Fruit fly (Drosophila melanogaster): ENCODE measurements around the gene CG32202.

CG32202 gene

DNA sequence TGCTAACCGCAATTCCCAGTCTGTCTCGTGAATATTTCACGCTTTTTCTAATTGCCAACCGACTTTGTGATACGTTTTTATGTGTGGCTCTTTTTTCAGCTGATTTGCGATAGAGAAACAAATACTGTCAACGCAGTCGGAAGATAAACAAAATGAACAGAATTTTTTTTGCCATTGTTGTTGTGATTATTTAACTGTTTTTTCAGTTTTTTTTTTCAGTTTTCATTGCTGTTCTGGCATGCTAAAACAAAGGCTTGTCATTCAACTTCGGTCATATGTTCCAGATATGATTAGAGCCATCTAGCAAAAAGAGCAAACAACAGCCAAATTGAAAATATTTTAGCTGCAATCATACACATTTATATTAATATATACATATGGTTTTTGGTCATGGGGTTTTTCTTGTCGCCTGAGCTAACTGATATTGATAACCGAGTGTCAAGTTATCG, 49.8 kb upstream of the CG32202 start:
- TF ChIP-seq Eip93F (GFP tag; optimal IDR thresholded peaks at IDR 0.05), result peak; percentile 58
- no peak for TF ChIP-seq Hr4 (GFP tag; optimal IDR thresholded peaks at IDR 0.05)
- peak; percentile 93 for TF ChIP-seq vri (GFP tag; optimal IDR thresholded peaks at IDR 0.05)
- TF ChIP-seq fkh (GFP tag; optimal IDR thresholded peaks at IDR 0.05), result peak; percentile 64
- no peak for TF ChIP-seq CG11902 (GFP tag; optimal IDR thresholded peaks at IDR 0.05)

DNA sequence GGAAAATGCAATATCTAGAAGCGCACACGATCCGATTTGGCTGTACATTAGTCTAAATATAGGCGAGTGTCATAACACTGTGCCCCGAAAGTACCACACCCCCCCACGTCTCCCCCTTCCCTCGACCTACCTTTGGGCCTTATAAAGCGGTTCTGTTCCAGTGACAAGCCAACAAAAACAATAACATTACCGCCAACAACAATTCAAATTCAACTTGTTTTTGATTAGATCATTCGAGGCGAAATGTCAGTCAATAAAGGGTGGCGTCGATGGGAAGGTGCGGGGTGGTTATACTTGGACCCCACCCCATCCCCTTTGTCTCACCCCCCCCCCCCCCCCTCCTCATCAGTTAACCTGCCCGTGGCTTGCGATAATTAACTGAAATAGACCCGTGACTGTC, 48.9 kb upstream of the CG32202 start:
- TF ChIP-seq vri (GFP tag; optimal IDR thresholded peaks at IDR 0.05) (peak; percentile 60), fkh (GFP tag; optimal IDR thresholded peaks at IDR 0.05) (peak; percentile 75), CG31627 (GFP tag; optimal IDR thresholded peaks at IDR 0.05) (no peak), Sox102F (GFP tag; optimal IDR thresholded peaks at IDR 0.05) (no peak), CG10631 (GFP tag; optimal IDR thresholded peaks at IDR 0.05) (no peak), fd59A (GFP tag; optimal IDR thresholded peaks at IDR 0.05) (no peak), CG6276 (GFP tag; optimal IDR thresholded peaks at IDR 0.05) (no peak), Hr39 (GFP tag; optimal IDR thresholded peaks at IDR 0.05) (no peak)

DNA sequence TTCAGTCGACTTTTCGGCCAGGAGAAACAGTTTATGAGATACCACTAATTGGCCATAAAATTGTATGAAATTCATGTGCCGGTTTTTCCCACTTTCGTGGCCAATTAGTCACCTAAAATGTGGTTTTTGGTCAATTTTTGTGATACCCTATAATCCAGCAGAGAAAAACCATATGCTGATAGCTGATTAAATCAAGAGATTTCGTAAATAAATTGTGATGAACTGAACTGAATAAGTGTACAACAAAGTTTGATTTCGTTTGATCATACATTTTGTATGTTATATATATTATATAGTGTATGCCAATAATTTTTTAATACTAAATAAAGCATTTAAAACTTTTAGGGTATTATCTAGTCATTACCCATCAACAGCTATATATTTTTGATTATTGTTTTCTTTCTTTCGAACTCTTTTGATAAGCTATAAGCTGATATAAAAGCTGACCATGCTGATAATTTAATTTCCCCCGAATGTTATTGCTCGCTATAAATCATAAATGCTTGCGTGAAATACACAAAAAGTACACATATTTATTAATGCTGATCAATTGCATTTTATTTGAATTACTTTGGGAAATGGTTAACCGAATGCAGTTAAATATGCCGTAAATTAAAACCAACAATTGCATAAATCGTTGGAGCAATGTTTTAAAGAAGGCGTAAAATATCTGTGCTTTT, 47.1 kb upstream of the CG32202 start:
- no peak for TF ChIP-seq Hr4 (GFP tag; optimal IDR thresholded peaks at IDR 0.05)
- TF ChIP-seq CG15336 (GFP tag; IDR thresholded peaks at IDR 0.05), result no peak
- peak; percentile 29 for TF ChIP-seq svp (GFP tag)

DNA sequence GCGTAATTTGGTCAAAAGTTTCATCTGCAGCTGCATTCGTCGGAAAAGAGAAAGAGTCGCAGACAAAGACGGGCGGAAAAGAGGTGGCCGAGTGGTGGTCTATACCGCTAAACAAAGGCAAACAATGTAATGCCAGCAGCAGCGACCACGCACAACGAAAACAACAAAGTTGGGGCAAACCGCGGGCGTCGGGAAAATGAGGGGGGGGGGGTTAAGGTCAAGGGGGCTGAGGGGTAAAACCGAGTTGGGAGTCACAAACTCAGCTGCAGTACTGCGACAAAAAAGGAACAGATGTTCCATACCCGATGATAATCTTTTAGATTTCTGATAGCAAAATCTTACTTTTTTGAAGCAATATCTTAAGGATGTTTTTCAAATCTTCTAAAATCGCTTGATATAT, 45.2 kb upstream of the CG32202 start:
- TF ChIP-seq CG3032 (tag; optimal IDR thresholded peaks at IDR 0.05) (no peak), esn (GFP tag; optimal IDR thresholded peaks at IDR 0.05) (no peak), Sox102F (GFP tag; optimal IDR thresholded peaks at IDR 0.05) (no peak), Ets96B (tag; optimal IDR thresholded peaks at IDR 0.05) (no peak), salr (GFP tag; optimal IDR thresholded peaks at IDR 0.05) (no peak), Smox (GFP tag; optimal IDR thresholded peaks at IDR 0.05) (no peak), Hr38 (GFP tag; optimal IDR thresholded peaks at IDR 0.05) (no peak), CG15336 (GFP tag; IDR thresholded peaks at IDR 0.05) (no peak), Lpt (GFP tag; optimal IDR thresholded peaks at IDR 0.05) (no peak), dsx (GFP tag; optimal IDR thresholded peaks at IDR 0.05; ENCODE audit: poor library complexity, severe bottlenecking) (no peak), Met (GFP tag; optimal IDR thresholded peaks at IDR 0.05) (no peak), CG6276 (GFP tag; optimal IDR thresholded peaks at IDR 0.05) (no peak), dac (GFP tag; optimal IDR thresholded peaks at IDR 0.05) (no peak), Blimp-1 (GFP tag; optimal IDR thresholded peaks at IDR 0.05) (no peak), achi (GFP tag; optimal IDR thresholded peaks at IDR 0.05) (no peak), cyc (GFP tag; optimal IDR thresholded peaks at IDR 0.05) (no peak), CG7368 (GFP tag; optimal IDR thresholded peaks at IDR 0.05) (no peak), CG8119 (GFP tag; IDR thresholded peaks at IDR 0.05) (no peak)

DNA sequence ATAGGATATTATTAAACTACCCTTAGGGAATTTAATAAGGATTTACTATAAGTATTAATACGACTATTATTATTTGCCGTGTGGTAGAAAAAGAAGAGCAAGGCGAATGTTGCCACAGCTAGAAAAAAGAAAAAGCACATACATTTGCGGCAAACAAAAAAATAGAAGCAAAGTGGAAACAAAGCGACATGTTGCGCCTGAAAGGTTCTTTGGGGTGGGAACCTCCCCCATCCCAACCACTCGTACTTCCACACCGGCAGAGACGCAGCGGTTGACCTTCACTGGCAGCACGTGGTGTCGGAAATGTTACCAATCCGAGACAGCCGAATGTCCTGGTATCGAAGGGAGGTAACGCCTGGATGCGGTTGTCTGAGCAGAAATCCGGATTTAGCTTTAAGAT, 44.6 kb upstream of the CG32202 start:
- TF ChIP-seq net (GFP tag; optimal IDR thresholded peaks at IDR 0.05) (no peak), Eip93F (GFP tag; optimal IDR thresholded peaks at IDR 0.05) (no peak), topi (GFP tag; optimal IDR thresholded peaks at IDR 0.05) (no peak), CG6792 (GFP tag; optimal IDR thresholded peaks at IDR 0.05) (no peak), Sox102F (GFP tag; optimal IDR thresholded peaks at IDR 0.05) (no peak), fkh (GFP tag; optimal IDR thresholded peaks at IDR 0.05) (no peak), CG8119 (GFP tag; IDR thresholded peaks at IDR 0.05) (no peak), CG8632 (GFP tag; optimal IDR thresholded peaks at IDR 0.05) (no peak), CG8319 (GFP tag; optimal IDR thresholded peaks at IDR 0.05) (no peak), CG31627 (GFP tag; optimal IDR thresholded peaks at IDR 0.05) (no peak), CG10669 (GFP tag; optimal IDR thresholded peaks at IDR 0.05) (no peak)

Data from whole organism, prepupa.